Fruit fly (Drosophila melanogaster) whole organism, prepupa: ENCODE results near the gene Idh.

Source experiments
- CG10631 ChIP-seq: fragments of 200-800 bp; sonication (Bioruptor generic); optimal IDR thresholded peaks from 2 replicates; lab custom pipeline; 2016; ENCODE audit warnings: missing biosample characterization, missing genetic modification characterization
- CG6276 ChIP-seq: fragments of 200-800 bp; sonication (Bioruptor generic); optimal IDR thresholded peaks from 2 replicates; lab custom pipeline; 2017; ENCODE audit warnings: missing biosample characterization, mild to moderate bottlenecking, missing genetic modification characterization
- CG6808 ChIP-seq: fragments of 200-800 bp; sonication (Bioruptor generic); optimal IDR thresholded peaks from 3 replicates; lab custom pipeline; 2017; ENCODE audit warnings: missing biosample characterization, missing genetic modification characterization, mild to moderate bottlenecking, moderate library complexity, missing genetic modification reagents
- CG8632 ChIP-seq: fragments of 200-800 bp; sonication (Bioruptor generic); optimal IDR thresholded peaks from 3 replicates; lab custom pipeline; 2016; ENCODE audit warnings: missing biosample characterization, missing genetic modification characterization
- Ets21C ChIP-seq: fragments of 200-800 bp; sonication (Bioruptor generic); optimal IDR thresholded peaks from 3 replicates; lab custom pipeline; 2016; ENCODE audit warnings: missing biosample characterization, missing genetic modification characterization
- Lpt ChIP-seq: fragments of 200-800 bp; sonication (Bioruptor generic); optimal IDR thresholded peaks from 3 replicates; lab custom pipeline; 2016; ENCODE audit warnings: missing biosample characterization, missing genetic modification characterization
- acj6 ChIP-seq: fragments of 200-800 bp; sonication (Bioruptor generic); optimal IDR thresholded peaks from 3 replicates; lab custom pipeline; 2016; ENCODE audit warnings: missing biosample characterization, missing genetic modification characterization
- fd59A ChIP-seq: fragments of 200-800 bp; sonication (Bioruptor generic); optimal IDR thresholded peaks from 2 replicates; lab custom pipeline; 2017; ENCODE audit warnings: missing biosample characterization, mild to moderate bottlenecking, missing genetic modification characterization, missing genetic modification reagents
- ss ChIP-seq, 2 experiments: fragments of 200-800 bp; sonication (Bioruptor generic); optimal IDR thresholded peaks; 2 replicates in 1 of 2; 3 replicates in 1 of 2; lab custom pipeline; 2017 to 2018; ENCODE audit warnings: mild to moderate bottlenecking in 2 of 2, missing biosample characterization in 2 of 2, missing genetic modification characterization in 2 of 2, moderate library complexity in 1 of 2
- topi ChIP-seq: fragments of 200-800 bp; sonication (Bioruptor generic); optimal IDR thresholded peaks from 3 replicates; lab custom pipeline; 2016; ENCODE audit warnings: missing biosample characterization, missing genetic modification characterization

DNA sequence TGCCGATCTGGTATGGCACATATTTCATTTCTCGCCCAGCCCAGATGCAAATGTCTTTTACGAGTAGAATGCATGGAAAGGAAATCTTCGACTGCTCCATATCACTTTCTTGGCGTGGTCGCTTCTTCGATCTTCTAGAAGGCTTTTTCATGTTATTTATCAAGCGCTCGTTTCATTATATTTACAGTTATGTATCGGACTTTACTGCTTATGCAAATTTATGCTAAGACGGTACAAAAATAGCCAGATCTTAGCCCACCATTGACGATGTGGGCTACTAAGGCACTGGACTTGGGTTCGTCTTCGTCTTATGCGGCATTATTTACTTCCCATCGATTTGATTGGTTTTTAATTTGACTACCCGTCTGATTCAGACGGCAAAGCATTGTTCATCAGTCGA lies 2.6 kb upstream of the Idh start:
- TF ChIP-seq Ets21C (GFP tag; lab: Kevin White, UChicago) = no peak
- TF ChIP-seq CG10631 (GFP tag; lab: Kevin White, UChicago) = no peak
- no peak for TF ChIP-seq acj6 (GFP tag; lab: Kevin White, UChicago)
- no peak for TF ChIP-seq CG6808 (GFP tag; lab: Kevin White, UChicago)
- TF ChIP-seq CG6276 (GFP tag; lab: Kevin White, UChicago) = no peak
- no peak for TF ChIP-seq ss (GFP tag; optimal IDR thresholded peaks at IDR 0.05; lab: Kevin White, UChicago)
- TF ChIP-seq topi (GFP tag; lab: Kevin White, UChicago) = no peak
- no peak for TF ChIP-seq CG8632 (GFP tag; lab: Kevin White, UChicago)
- TF ChIP-seq Lpt (GFP tag; lab: Kevin White, UChicago) = no peak
- no peak for TF ChIP-seq fd59A (GFP tag; lab: Kevin White, UChicago)
